Worm (Caenorhabditis elegans): Measurements from ENCODE around the gene F11A10.6.
"Not testable (repeated sequence)": the region's sequence is repeated elsewhere in the genome, so short reads cannot be mapped to it uniquely, and the experiment has no call there.

The F11A10.6 gene

DNA sequence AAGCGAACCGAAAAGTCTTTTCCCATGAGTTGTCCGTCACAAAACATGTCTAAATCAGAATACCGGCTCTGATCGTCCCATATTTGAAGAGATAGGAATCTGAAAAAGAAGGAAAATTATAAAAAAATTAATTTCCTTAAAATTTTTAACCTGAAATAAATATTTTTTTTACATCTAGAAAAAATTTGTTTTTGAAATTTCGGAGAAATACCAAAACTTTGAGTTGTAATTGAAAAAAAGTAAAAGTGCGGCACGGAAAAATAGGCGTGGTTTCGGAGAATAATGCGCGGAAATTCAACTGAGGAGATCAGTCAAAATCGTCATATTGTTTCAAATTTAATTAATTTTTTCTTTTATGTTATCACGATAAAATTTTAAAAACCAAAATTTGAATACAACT is at the start of gene F11A10.6:
TSS of gene F11A10.6 (minus strand) at position 101 of the 400 bp plus-strand sequence.
- TF ChIP-seq snpc-4 (tag; optimal IDR thresholded peaks at IDR 0.05), result no peak
- no peak for TF ChIP-seq ceh-16 (tag; optimal IDR thresholded peaks at IDR 0.05)
- no peak for TF ChIP-seq nhr-43 (tag; optimal IDR thresholded peaks at IDR 0.05; ENCODE audit: poor library complexity, severe bottlenecking)
- no peak for TF ChIP-seq fkh-10 (GFP tag; optimal IDR thresholded peaks at IDR 0.05)
- no peak for TF ChIP-seq elt-2 (tag; optimal IDR thresholded peaks at IDR 0.05)
- no peak for TF ChIP-seq fkh-2 (tag; optimal IDR thresholded peaks at IDR 0.05)
- TF ChIP-seq lin-39 (tag; optimal IDR thresholded peaks at IDR 0.05), result no peak
- no peak for TF ChIP-seq ZK546.5 (tag; optimal IDR thresholded peaks at IDR 0.05)
- no peak for TF ChIP-seq lsy-12 (tag; optimal IDR thresholded peaks at IDR 0.05)
- TF ChIP-seq pqm-1 (tag; optimal IDR thresholded peaks at IDR 0.05), result no peak
- TF ChIP-seq ztf-11 (tag; optimal IDR thresholded peaks at IDR 0.05), result no peak
- TF ChIP-seq elt-1 (tag; optimal IDR thresholded peaks at IDR 0.05), result no peak
- no peak for TF ChIP-seq fos-1 (tag; optimal IDR thresholded peaks at IDR 0.05)
- no peak for TF ChIP-seq nhr-23 (tag; optimal IDR thresholded peaks at IDR 0.05)
- no peak for TF ChIP-seq aly-2 (tag; optimal IDR thresholded peaks at IDR 0.05)
- no peak for TF ChIP-seq ceh-28 (tag; optimal IDR thresholded peaks at IDR 0.05)
- no peak for TF ChIP-seq nhr-67 (tag; optimal IDR thresholded peaks at IDR 0.05)
- no peak for TF ChIP-seq tbx-2 (tag; optimal IDR thresholded peaks at IDR 0.05)
- TF ChIP-seq ama-1 (optimal IDR thresholded peaks at IDR 0.05), result no peak
- no peak for TF ChIP-seq R02D3.7 (tag; optimal IDR thresholded peaks at IDR 0.05)

- not testable (repeated sequence) for TF ChIP-seq nhr-43 (tag; optimal IDR thresholded peaks at IDR 0.05; ENCODE audit: poor library complexity, severe bottlenecking); fkh-10 (GFP tag; optimal IDR thresholded peaks at IDR 0.05); egl-5 (tag; optimal IDR thresholded peaks at IDR 0.05)
Measured at ce11 chrIV:12138093-12138492, 48.6 kb upstream of the F11A10.6 start, which contains the start of gene B0001.4. Gene B0001.4, minus strand, starts transcription at chrIV:12138193.

ce11 chrIV:12134991-12135390 is 45.5 kb upstream of the F11A10.6 start:
- TF ChIP-seq eor-1 (tag; optimal IDR thresholded peaks at IDR 0.05), result no peak
- TF ChIP-seq ceh-82 (tag; optimal IDR thresholded peaks at IDR 0.05), result no peak
- TF ChIP-seq ZK546.5 (tag; optimal IDR thresholded peaks at IDR 0.05), result no peak
- TF ChIP-seq lsy-12 (tag; optimal IDR thresholded peaks at IDR 0.05), result no peak
- no peak for TF ChIP-seq ztf-11 (tag; optimal IDR thresholded peaks at IDR 0.05)
- TF ChIP-seq elt-1 (tag; optimal IDR thresholded peaks at IDR 0.05), result no peak
- no peak for TF ChIP-seq unc-62 (GFP tag; optimal IDR thresholded peaks at IDR 0.05)
- no peak for TF ChIP-seq ama-1 (optimal IDR thresholded peaks at IDR 0.05)
- no peak for TF ChIP-seq nfya-1 (tag; optimal IDR thresholded peaks at IDR 0.05; ENCODE audit: insufficient read depth)
- TF ChIP-seq pqm-1 (tag; optimal IDR thresholded peaks at IDR 0.05), result no peak
- no peak for TF ChIP-seq mml-1 (tag; optimal IDR thresholded peaks at IDR 0.05)
- TF ChIP-seq ceh-9 (tag; optimal IDR thresholded peaks at IDR 0.05), result no peak
- TF ChIP-seq sea-2 (GFP tag; optimal IDR thresholded peaks at IDR 0.05), result no peak
- TF ChIP-seq nhr-12 (tag; optimal IDR thresholded peaks at IDR 0.05), result no peak
- TF ChIP-seq nhr-77 (tag; optimal IDR thresholded peaks at IDR 0.05), result no peak

DNA sequence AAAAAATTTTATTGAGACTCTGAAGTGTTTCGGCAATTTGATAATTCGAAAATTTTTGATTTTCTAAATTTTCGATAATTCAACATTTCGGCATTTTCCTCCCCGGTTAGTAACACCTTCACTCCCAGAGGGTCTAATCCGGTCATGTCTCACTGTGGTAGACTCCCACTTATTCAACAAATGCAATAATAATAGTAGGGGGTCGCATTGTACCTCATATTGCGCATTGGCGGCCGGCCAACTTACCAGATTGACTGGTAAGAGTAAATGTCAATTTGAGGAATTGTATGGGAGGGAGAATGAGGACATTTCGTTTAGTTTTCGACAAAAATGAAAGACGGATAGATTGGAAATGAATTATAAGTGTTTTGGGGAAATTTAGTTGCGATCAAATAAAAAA is 44.3 kb upstream of the F11A10.6 start:
- TF ChIP-seq elt-2 (tag; optimal IDR thresholded peaks at IDR 0.05) (no peak), ceh-28 (tag; optimal IDR thresholded peaks at IDR 0.05) (no peak), sea-2 (GFP tag; optimal IDR thresholded peaks at IDR 0.05) (no peak), ceh-82 (tag; optimal IDR thresholded peaks at IDR 0.05) (no peak), eor-1 (tag; optimal IDR thresholded peaks at IDR 0.05) (no peak), elt-3 (tag; optimal IDR thresholded peaks at IDR 0.05) (no peak), ZK546.5 (tag; optimal IDR thresholded peaks at IDR 0.05) (no peak), unc-62 (GFP tag; optimal IDR thresholded peaks at IDR 0.05) (no peak), mdl-1 (tag; optimal IDR thresholded peaks at IDR 0.05) (no peak), nhr-11 (tag; optimal IDR thresholded peaks at IDR 0.05) (no peak), nhr-23 (tag; optimal IDR thresholded peaks at IDR 0.05) (no peak), nhr-237 (tag; optimal IDR thresholded peaks at IDR 0.05) (no peak), egl-27 (tag; optimal IDR thresholded peaks at IDR 0.05) (no peak), fkh-10 (GFP tag; optimal IDR thresholded peaks at IDR 0.05) (no peak), nhr-28 (tag; optimal IDR thresholded peaks at IDR 0.05) (no peak)

Data from whole organism, L3 larva.